Worm (Caenorhabditis elegans) whole organism, L3 larva: ENCODE results near the gene ttr-8.
"Not testable (repeated sequence)": the region's sequence is repeated elsewhere in the genome, so short reads cannot be mapped to it uniquely, and the experiment has no call there.

Experiments used
- R02D3.7 ChIP-seq: fragments of 150-350 bp; optimal IDR thresholded peaks from 2 replicates; lab custom pipeline; 2014; ENCODE audit warnings: missing biosample characterization, missing genetic modification characterization
- ZK546.5 ChIP-seq: sonication (generic microtip); optimal IDR thresholded peaks from 2 replicates; lab custom pipeline; 2017; ENCODE audit warnings: missing biosample characterization, missing genetic modification characterization
- aly-2 ChIP-seq: fragments of 150-350 bp; optimal IDR thresholded peaks from 2 replicates; lab custom pipeline; 2014; ENCODE audit warnings: missing biosample characterization, missing genetic modification characterization
- ama-1 ChIP-seq: fragments of 150-350 bp; optimal IDR thresholded peaks from 2 replicates; lab custom pipeline; 2018
- ceh-16 ChIP-seq: sonication (generic microtip); optimal IDR thresholded peaks from 2 replicates; lab custom pipeline; 2017; ENCODE audit warnings: missing biosample characterization, missing genetic modification characterization
- ceh-28 ChIP-seq: fragments of 150-350 bp; optimal IDR thresholded peaks from 2 replicates; lab custom pipeline; 2014; ENCODE audit warnings: missing biosample characterization, missing genetic modification reagents, missing genetic modification characterization
- ceh-9 ChIP-seq: sonication (generic microtip); optimal IDR thresholded peaks from 2 replicates; lab custom pipeline; 2018; ENCODE audit warnings: missing biosample characterization, missing genetic modification characterization
- egl-27 ChIP-seq: sonication (generic microtip); optimal IDR thresholded peaks from 4 replicates; lab custom pipeline; 2017; ENCODE audit warnings: missing biosample characterization, missing genetic modification reagents, missing genetic modification characterization
- egl-5 ChIP-seq: fragments of 150-350 bp; optimal IDR thresholded peaks from 2 replicates; lab custom pipeline; 2017; ENCODE audit warnings: missing biosample characterization, missing genetic modification reagents, missing genetic modification characterization, inconsistent platforms
- elt-1 ChIP-seq: fragments of 150-350 bp; optimal IDR thresholded peaks from 2 replicates; lab custom pipeline; 2014; ENCODE audit warnings: missing biosample characterization, missing genetic modification characterization
- elt-2 ChIP-seq: sonication (generic microtip); optimal IDR thresholded peaks from 2 replicates; lab custom pipeline; 2016; ENCODE audit warnings: missing genetic modification reagents, mild to moderate bottlenecking, missing genetic modification characterization, missing compliant biosample characterization
- elt-3 ChIP-seq, 3 experiments: fragments of 150-350 bp in 1 of 3; sonication (generic microtip) in 2 of 3; optimal IDR thresholded peaks; 2 replicates in 2 of 3; 4 replicates in 1 of 3; lab custom pipeline; 2014 to 2017; ENCODE audit warnings: missing biosample characterization in 3 of 3, missing genetic modification characterization in 3 of 3
- fkh-10 ChIP-seq: sonication (generic microtip); optimal IDR thresholded peaks from 2 replicates; lab custom pipeline; 2017; ENCODE audit warnings: missing biosample characterization, missing genetic modification reagents, missing genetic modification characterization
- fkh-2 ChIP-seq: fragments of 150-350 bp; optimal IDR thresholded peaks from 2 replicates; lab custom pipeline; 2014; ENCODE audit warnings: missing biosample characterization, missing genetic modification reagents, missing genetic modification characterization
- fos-1 ChIP-seq: fragments of 150-350 bp; optimal IDR thresholded peaks from 2 replicates; lab custom pipeline; 2014; ENCODE audit warnings: missing biosample characterization, missing genetic modification characterization
- hmg-11 ChIP-seq: sonication (generic microtip); optimal IDR thresholded peaks from 2 replicates; lab custom pipeline; 2016; ENCODE audit warnings: missing genetic modification characterization, missing compliant biosample characterization
- lin-15B ChIP-seq: fragments of 150-350 bp; optimal IDR thresholded peaks from 2 replicates; lab custom pipeline; 2014; ENCODE audit warnings: missing biosample characterization, missing genetic modification characterization
- lin-39 ChIP-seq: fragments of 150-350 bp; optimal IDR thresholded peaks from 2 replicates; lab custom pipeline; 2018; ENCODE audit warnings: missing biosample characterization, missing genetic modification reagents, missing genetic modification characterization
- mdl-1 ChIP-seq: fragments of 150-350 bp; optimal IDR thresholded peaks from 2 replicates; lab custom pipeline; 2014; ENCODE audit warnings: missing biosample characterization, missing genetic modification characterization
- mml-1 ChIP-seq: fragments of 150-350 bp; sonication (generic microtip); optimal IDR thresholded peaks from 3 replicates; lab custom pipeline; 2014; ENCODE audit warnings: missing biosample characterization, missing genetic modification characterization
- nfya-1 ChIP-seq: sonication (generic microtip); optimal IDR thresholded peaks from 2 replicates; lab custom pipeline; 2017; ENCODE audit warnings: missing genetic modification characterization, mild to moderate bottlenecking, missing compliant biosample characterization, antibody characterized with exemption, moderate library complexity; ENCODE audit not compliant: insufficient read depth
- nhr-11 ChIP-seq: fragments of 150-350 bp; optimal IDR thresholded peaks from 2 replicates; lab custom pipeline; 2014; ENCODE audit warnings: missing biosample characterization, missing genetic modification characterization
- nhr-12 ChIP-seq: fragments of 150-350 bp; optimal IDR thresholded peaks from 2 replicates; lab custom pipeline; 2014; ENCODE audit warnings: missing biosample characterization, missing genetic modification characterization
- nhr-23 ChIP-seq: fragments of 150-350 bp; optimal IDR thresholded peaks from 2 replicates; lab custom pipeline; 2014; ENCODE audit warnings: missing biosample characterization, missing genetic modification reagents, missing genetic modification characterization
- nhr-237 ChIP-seq: fragments of 150-350 bp; optimal IDR thresholded peaks from 2 replicates; lab custom pipeline; 2014; ENCODE audit warnings: missing biosample characterization, missing genetic modification characterization
- nhr-25 ChIP-seq: sonication (generic microtip); optimal IDR thresholded peaks from 2 replicates; lab custom pipeline; 2017; ENCODE audit warnings: missing biosample characterization, missing genetic modification characterization
- nhr-43 ChIP-seq: sonication (generic microtip); optimal IDR thresholded peaks from 2 replicates; lab custom pipeline; 2016; ENCODE audit warnings: mild to moderate bottlenecking, missing genetic modification characterization, missing compliant biosample characterization; ENCODE audit not compliant: poor library complexity, severe bottlenecking
- nhr-67 ChIP-seq: fragments of 150-350 bp; optimal IDR thresholded peaks from 2 replicates; lab custom pipeline; 2014; ENCODE audit warnings: missing biosample characterization, missing genetic modification characterization
- nhr-77 ChIP-seq: fragments of 150-350 bp; optimal IDR thresholded peaks from 2 replicates; lab custom pipeline; 2014; ENCODE audit warnings: missing biosample characterization, missing genetic modification characterization
- pha-4 ChIP-seq: fragments of 150-350 bp; optimal IDR thresholded peaks from 2 replicates; lab custom pipeline; 2014; ENCODE audit warnings: missing biosample characterization, missing genetic modification reagents, missing genetic modification characterization
- sea-2 ChIP-seq: fragments of 150-350 bp; sonication (generic microtip); optimal IDR thresholded peaks from 4 replicates; lab custom pipeline; 2014; ENCODE audit warnings: missing biosample characterization, missing genetic modification reagents, missing genetic modification characterization
- skn-1 ChIP-seq: fragments of 150-350 bp; optimal IDR thresholded peaks from 2 replicates; lab custom pipeline; 2014; ENCODE audit warnings: missing biosample characterization, missing genetic modification characterization
- snpc-4 ChIP-seq: fragments of 150-350 bp; optimal IDR thresholded peaks from 2 replicates; lab custom pipeline; 2014; ENCODE audit warnings: missing biosample characterization, missing genetic modification characterization
- tbx-2 ChIP-seq: sonication (generic microtip); optimal IDR thresholded peaks from 2 replicates; lab custom pipeline; 2016; ENCODE audit warnings: mild to moderate bottlenecking, missing genetic modification characterization, missing compliant biosample characterization
- unc-39 ChIP-seq: sonication (generic microtip); optimal IDR thresholded peaks from 4 replicates; lab custom pipeline; 2017; ENCODE audit warnings: missing biosample characterization, missing genetic modification characterization
- unc-62 ChIP-seq: fragments of 150-350 bp; sonication (generic microtip); optimal IDR thresholded peaks from 4 replicates; lab custom pipeline; 2014; ENCODE audit warnings: missing biosample characterization, missing genetic modification reagents, missing genetic modification characterization
- zag-1 ChIP-seq: fragments of 150-350 bp; optimal IDR thresholded peaks from 2 replicates; lab custom pipeline; 2014; ENCODE audit warnings: missing biosample characterization, missing genetic modification characterization
- ztf-11 ChIP-seq: fragments of 150-350 bp; optimal IDR thresholded peaks from 2 replicates; lab custom pipeline; 2014; ENCODE audit warnings: missing biosample characterization, missing genetic modification characterization
- ztf-4 ChIP-seq: fragments of 150-350 bp; optimal IDR thresholded peaks from 2 replicates; lab custom pipeline; 2014; ENCODE audit warnings: missing biosample characterization, missing genetic modification characterization

The ttr-8 gene

ce11 chrIII:7594482-7594881 lies 29.3 kb upstream of the ttr-8 start, which contains the start of gene Y80D4G.2:
TSS of gene Y80D4G.2 (minus strand) at chrIII:7594582.
- TF ChIP-seq aly-2 (tag; lab: Kevin White, UChicago); fkh-2; ceh-28: not testable (repeated sequence)

DNA sequence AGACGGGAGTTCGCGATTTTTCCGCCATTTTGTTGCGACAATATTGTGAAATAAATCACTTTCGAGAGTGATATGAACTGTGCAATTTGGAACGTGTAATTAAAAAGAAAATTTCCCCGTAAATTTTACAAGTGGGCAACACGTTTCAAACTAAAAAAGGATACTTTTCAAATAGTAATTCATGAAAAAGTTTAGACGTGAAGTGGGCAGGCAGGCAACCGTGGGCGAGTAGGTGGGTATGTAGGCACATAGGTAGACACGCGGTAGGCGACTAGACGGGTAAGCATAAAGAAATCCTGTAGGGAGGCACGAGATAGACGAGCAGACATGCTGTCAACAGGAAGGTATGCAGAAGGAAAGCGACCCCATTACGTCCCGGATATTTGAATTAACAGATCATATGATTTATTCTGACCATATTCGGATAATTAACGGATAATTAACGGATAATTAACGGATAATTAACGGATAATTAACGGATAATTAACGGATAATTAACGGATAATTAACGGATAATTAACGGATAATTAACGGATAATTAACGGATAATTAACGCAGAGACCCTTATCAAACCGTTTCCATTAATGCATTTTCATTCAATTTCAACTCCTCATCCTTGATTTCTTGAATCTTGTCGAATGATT lies 28.3 kb upstream of the ttr-8 start, which contains the start of gene R13A5.11:
Gene R13A5.11, minus strand, starts transcription at position 51 of the 644 bp plus-strand sequence.
- TF ChIP-seq unc-39 (tag; lab: Kevin White, UChicago) (no peak), nhr-77 (tag; lab: Kevin White, UChicago) (no peak), sea-2 (GFP tag; lab: Kevin White, UChicago) (no peak), zag-1 (no peak), nhr-11 (tag; lab: Kevin White, UChicago) (no peak), nhr-237 (no peak), fkh-2 (no peak), ztf-4 (no peak)

ce11 chrIII:7588214-7588613 lies 23.1 kb upstream of the ttr-8 start, which contains the start of gene R13A5.15:
TSS of gene R13A5.15 (minus strand) at chrIII:7588314.
- TF ChIP-seq skn-1 (tag; lab: Kevin White, UChicago) (no peak), ZK546.5 (no peak), nhr-43 (no peak), fkh-2 (no peak), ceh-28 (no peak), hmg-11 (tag; lab: Kevin White, UChicago) (no peak), mdl-1 (tag; lab: Kevin White, UChicago) (no peak)

- TF ChIP-seq lin-39 (tag; lab: Kevin White, UChicago) (peak; percentile 7), egl-5 (tag; lab: Kevin White, UChicago) (no peak), elt-2 (tag; lab: Kevin White, UChicago) (peak; percentile 27), nfya-1 (tag; lab: Kevin White, UChicago) (peak; percentile 45), pha-4 (tag; lab: Kevin White, UChicago) (peak; percentile 80), R02D3.7 (tag; lab: Kevin White, UChicago) (peak; percentile 84), unc-62 (GFP tag; lab: Kevin White, UChicago) (no peak), lin-15B (peak; percentile 39), nhr-25 (tag; lab: Kevin White, UChicago) (peak; percentile 5)
These were observed 19.0 kb upstream of the ttr-8 start, which contains the start of gene cup-5 for ce11 chrIII:7584131-7584646. TSS of gene cup-5 (plus strand) at chrIII:7584181.

DNA sequence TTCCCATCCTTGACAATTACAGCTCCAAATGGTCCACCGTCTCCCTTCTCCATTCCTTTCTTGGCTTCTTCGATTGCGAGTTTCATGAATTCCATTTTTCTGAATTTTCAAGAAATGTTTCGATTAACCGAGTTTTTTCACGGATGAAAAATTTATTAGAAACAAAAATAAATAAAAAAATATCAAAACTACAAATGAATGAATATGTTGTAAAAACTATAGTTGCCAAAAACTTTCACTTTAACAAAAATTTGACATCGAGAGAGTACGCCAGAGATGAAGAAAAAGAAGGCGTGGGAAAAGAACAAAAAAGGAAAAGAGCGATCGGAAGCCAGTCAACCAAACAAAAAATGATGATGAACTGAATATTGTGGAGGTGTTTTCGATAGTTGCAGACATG lies 17.7 kb upstream of the ttr-8 start, which contains the start of gene R13A5.10:
Gene R13A5.10, minus strand, starts transcription at position 101 of the 400 bp plus-strand sequence.
- TF ChIP-seq nfya-1 (tag; lab: Kevin White, UChicago) (no peak), ama-1 (no peak), zag-1 (no peak), unc-62 (GFP tag; lab: Kevin White, UChicago) (no peak), ZK546.5 (no peak), egl-5 (tag; lab: Kevin White, UChicago) (no peak), fos-1 (tag; lab: Kevin White, UChicago) (no peak), ceh-9 (tag; lab: Kevin White, UChicago) (no peak), pha-4 (tag; lab: Kevin White, UChicago) (no peak), nhr-25 (tag; lab: Kevin White, UChicago) (no peak), unc-39 (tag; lab: Kevin White, UChicago) (no peak), tbx-2 (tag; lab: Kevin White, UChicago) (no peak), nhr-67 (tag; lab: Kevin White, UChicago) (no peak), lin-15B (no peak), fkh-2 (no peak), nhr-43 (no peak), fkh-10 (GFP tag; lab: Kevin White, UChicago) (no peak), mml-1 (tag; lab: Kevin White, UChicago) (no peak)

DNA sequence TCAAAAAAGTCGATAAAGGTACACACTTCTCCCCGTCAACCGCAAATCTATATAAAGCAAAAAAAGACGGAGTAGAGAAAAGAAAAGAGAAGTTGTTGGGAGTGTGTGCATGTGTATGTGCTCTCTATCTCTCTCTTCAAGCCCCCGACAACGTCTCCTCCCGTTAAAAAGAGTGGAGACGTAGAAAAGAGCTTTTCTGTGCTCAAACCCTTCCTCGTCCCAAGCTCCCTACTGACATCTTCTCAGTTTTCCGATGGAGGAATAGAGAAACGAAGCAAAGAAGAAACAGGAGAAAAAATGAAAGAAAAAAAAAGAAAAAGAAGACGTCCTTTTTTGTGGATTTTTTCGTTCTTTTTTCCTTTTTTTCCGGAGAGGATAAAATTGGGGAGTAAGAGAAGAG lies 15.4 kb upstream of the ttr-8 start:
- TF ChIP-seq ceh-28: no peak
- TF ChIP-seq nhr-237: no peak
- TF ChIP-seq fos-1 (tag; lab: Kevin White, UChicago): no peak
- no peak for TF ChIP-seq mml-1 (tag; lab: Kevin White, UChicago)
- TF ChIP-seq ZK546.5: no peak
- TF ChIP-seq fkh-10 (GFP tag; lab: Kevin White, UChicago): peak; percentile 85
- peak; percentile 63 for TF ChIP-seq hmg-11 (tag; lab: Kevin White, UChicago)
- TF ChIP-seq unc-39 (tag; lab: Kevin White, UChicago): no peak
- no peak for TF ChIP-seq mdl-1 (tag; lab: Kevin White, UChicago)
- TF ChIP-seq nfya-1 (tag; lab: Kevin White, UChicago): peak; percentile 69
- TF ChIP-seq fkh-2: no peak
- no peak for TF ChIP-seq lin-15B
- TF ChIP-seq snpc-4 (tag; lab: Kevin White, UChicago): peak; percentile 17
- TF ChIP-seq elt-1 (tag; lab: Kevin White, UChicago): no peak
- TF ChIP-seq nhr-12 (tag; lab: Kevin White, UChicago): no peak
- no peak for TF ChIP-seq nhr-77 (tag; lab: Kevin White, UChicago)
- TF ChIP-seq ceh-16: no peak
- no peak for TF ChIP-seq ztf-11 (tag; lab: Kevin White, UChicago)
- TF ChIP-seq elt-3 (tag; optimal IDR thresholded peaks at IDR 0.05; lab: Kevin White, UChicago): no peak
- no peak for TF ChIP-seq egl-27 (tag; lab: Kevin White, UChicago)
- no peak for TF ChIP-seq nhr-11 (tag; lab: Kevin White, UChicago)
- no peak for TF ChIP-seq nhr-23 (tag; lab: Kevin White, UChicago)
- TF ChIP-seq lin-39 (tag; lab: Kevin White, UChicago): peak; percentile 63
